Fruit fly (Drosophila melanogaster): ENCODE measurements around the gene CG13671.

- TF ChIP-seq CG11617 (GFP tag; optimal IDR thresholded peaks at IDR 0.05) (no peak), cnc (optimal IDR thresholded peaks at IDR 0.05) (no peak), toe (GFP tag; optimal IDR thresholded peaks at IDR 0.05) (no peak), kay (GFP tag; ENCODE audit: borderline replicate concordance) (no peak)
Observed at dm6 chr3L:8345182-8345581, 45.3 kb downstream of the CG13671 start.
